Fruit fly (Drosophila melanogaster) whole organism, embryonic: ENCODE data around the gene pHCl-1.
A peak's percentile ranks its signal among the peaks of the same experiment; 100 is the strongest.

Experiments used
- Ada2b ChIP-seq: fragments of 200-800 bp; sonication (Bioruptor generic); IDR thresholded peaks from 2 replicates; pipeline ENCODE4 v1.3.6; 2022; ENCODE audit warnings: missing biosample characterization, missing genetic modification characterization
- CG10321 ChIP-seq: fragments of 200-800 bp; sonication (Bioruptor generic); IDR thresholded peaks from 2 replicates; pipeline ENCODE4 v1.3.6; 2022; ENCODE audit warnings: missing biosample characterization, missing genetic modification characterization
- CG10462 ChIP-seq: fragments of 200-800 bp; sonication (Bioruptor generic); optimal IDR thresholded peaks from 2 replicates; lab custom pipeline; 2016; ENCODE audit warnings: missing biosample characterization, missing genetic modification characterization
- CG13775 ChIP-seq: fragments of 200-800 bp; sonication (Bioruptor generic); optimal IDR thresholded peaks from 3 replicates; lab custom pipeline; 2017; ENCODE audit warnings: missing biosample characterization, mild to moderate bottlenecking, missing genetic modification characterization
- CG13894 ChIP-seq: fragments of 200-800 bp; sonication (Bioruptor generic); optimal IDR thresholded peaks from 3 replicates; lab custom pipeline; 2018; ENCODE audit warnings: missing biosample characterization, mild to moderate bottlenecking, missing genetic modification characterization, moderate library complexity
- CG14441 ChIP-seq: fragments of 200-800 bp; sonication (Bioruptor generic); IDR thresholded peaks from 2 replicates; pipeline ENCODE4 v1.3.6; 2022; ENCODE audit warnings: missing biosample characterization, missing genetic modification characterization
- CG1602 ChIP-seq: fragments of 200-800 bp; sonication (Bioruptor generic); optimal IDR thresholded peaks from 3 replicates; lab custom pipeline; 2016; ENCODE audit warnings: missing biosample characterization, missing genetic modification characterization
- CG17186 ChIP-seq: fragments of 200-800 bp; sonication (Bioruptor generic); optimal IDR thresholded peaks from 3 replicates; lab custom pipeline; 2017; ENCODE audit warnings: missing biosample characterization, missing genetic modification reagents, missing genetic modification characterization
- CG17361 ChIP-seq: fragments of 200-800 bp; sonication (Bioruptor generic); IDR thresholded peaks from 3 replicates; pipeline ENCODE4 v1.3.6; 2022; ENCODE audit warnings: missing biosample characterization, missing genetic modification characterization
- CG17385 ChIP-seq: fragments of 200-800 bp; sonication (Bioruptor generic); optimal IDR thresholded peaks from 3 replicates; lab custom pipeline; 2018; ENCODE audit warnings: missing biosample characterization, mild to moderate bottlenecking, missing genetic modification characterization
- CG17912 ChIP-seq: fragments of 200-800 bp; sonication (Bioruptor generic); optimal IDR thresholded peaks from 2 replicates; lab custom pipeline; 2018; ENCODE audit warnings: missing biosample characterization, mild to moderate bottlenecking, missing genetic modification characterization
- CG1832 ChIP-seq: fragments of 200-800 bp; sonication (Bioruptor generic); optimal IDR thresholded peaks from 2 replicates; lab custom pipeline; 2017; ENCODE audit warnings: missing biosample characterization, mild to moderate bottlenecking, missing genetic modification characterization, inconsistent platforms
- CG2120 ChIP-seq: fragments of 200-800 bp; sonication (Bioruptor generic); optimal IDR thresholded peaks from 3 replicates; lab custom pipeline; 2016; ENCODE audit warnings: missing biosample characterization, missing genetic modification characterization
- CG2199 ChIP-seq: fragments of 200-800 bp; sonication (Bioruptor generic); IDR thresholded peaks from 3 replicates; pipeline ENCODE4 v1.3.6; 2022; ENCODE audit warnings: missing biosample characterization, missing genetic modification characterization
- CG2875 ChIP-seq: fragments of 200-800 bp; sonication (Bioruptor generic); optimal IDR thresholded peaks from 2 replicates; lab custom pipeline; 2017; ENCODE audit warnings: missing biosample characterization, mild to moderate bottlenecking, missing genetic modification characterization, missing genetic modification reagents
- CG3065 ChIP-seq: fragments of 200-800 bp; sonication (Bioruptor generic); optimal IDR thresholded peaks from 2 replicates; lab custom pipeline; 2016; ENCODE audit warnings: missing biosample characterization, missing genetic modification characterization
- CG32767 ChIP-seq: fragments of 200-800 bp; sonication (Bioruptor generic); IDR thresholded peaks from 2 replicates; pipeline ENCODE4 v1.3.6; 2022; ENCODE audit warnings: missing biosample characterization, missing genetic modification characterization
- CG34376 ChIP-seq: fragments of 200-800 bp; sonication (Bioruptor generic); optimal IDR thresholded peaks from 2 replicates; lab custom pipeline; 2018; ENCODE audit warnings: missing biosample characterization, mild to moderate bottlenecking, missing genetic modification characterization
- CG4617 ChIP-seq: fragments of 200-800 bp; sonication (Bioruptor generic); optimal IDR thresholded peaks from 3 replicates; lab custom pipeline; 2016; ENCODE audit warnings: missing biosample characterization, missing genetic modification characterization, borderline replicate concordance
- CG7963 ChIP-seq: fragments of 200-800 bp; sonication (Bioruptor generic); IDR thresholded peaks from 3 replicates; pipeline ENCODE4 v1.3.6; 2022; ENCODE audit warnings: missing biosample characterization, missing genetic modification characterization; ENCODE audit not compliant: partially characterized antibody
- HmgD ChIP-seq: fragments of 200-800 bp; sonication (Bioruptor generic); optimal IDR thresholded peaks from 3 replicates; lab custom pipeline; 2016; ENCODE audit warnings: missing biosample characterization, missing genetic modification characterization
- Hmx ChIP-seq: fragments of 200-800 bp; sonication (Bioruptor generic); optimal IDR thresholded peaks from 2 replicates; lab custom pipeline; 2016; ENCODE audit warnings: missing biosample characterization, missing genetic modification characterization
- Hsf ChIP-seq: fragments of 200-800 bp; sonication (Bioruptor generic); optimal IDR thresholded peaks from 3 replicates; lab custom pipeline; 2016; ENCODE audit warnings: missing biosample characterization, missing genetic modification characterization
- Lpt ChIP-seq: fragments of >200 bp; optimal IDR thresholded peaks from 2 replicates; lab custom pipeline; 2018; ENCODE audit warnings: missing biosample characterization, missing genetic modification characterization
- Neu2 ChIP-seq: fragments of 200-800 bp; sonication (Bioruptor generic); optimal IDR thresholded peaks from 3 replicates; lab custom pipeline; 2016; ENCODE audit warnings: missing biosample characterization, missing genetic modification characterization, borderline replicate concordance
- Nf-YB ChIP-seq: fragments of 200-800 bp; sonication (Bioruptor generic); optimal IDR thresholded peaks from 3 replicates; lab custom pipeline; 2019; ENCODE audit warnings: missing biosample characterization, mild to moderate bottlenecking, missing genetic modification characterization, moderate library complexity
- Nf-YC ChIP-seq: fragments of 200-800 bp; optimal IDR thresholded peaks from 3 replicates; lab custom pipeline; 2019; ENCODE audit warnings: missing biosample characterization, mild to moderate bottlenecking, missing genetic modification characterization, moderate library complexity
- Usf ChIP-seq: fragments of 200-800 bp; sonication (Bioruptor generic); optimal IDR thresholded peaks from 2 replicates; lab custom pipeline; 2017; ENCODE audit warnings: missing genotype, missing biosample characterization, missing genetic modification characterization
- Vsx1 ChIP-seq: fragments of 200-800 bp; sonication (Bioruptor generic); optimal IDR thresholded peaks from 2 replicates; lab custom pipeline; 2017; ENCODE audit warnings: missing biosample characterization, mild to moderate bottlenecking, missing genetic modification characterization, missing genetic modification reagents
- ab ChIP-seq: fragments of 200-800 bp; sonication (Bioruptor generic); optimal IDR thresholded peaks from 2 replicates; lab custom pipeline; 2016; ENCODE audit warnings: missing biosample characterization, missing genetic modification characterization
- ash1 ChIP-seq: fragments of 200-800 bp; sonication (Bioruptor generic); optimal IDR thresholded peaks from 2 replicates; lab custom pipeline; 2018; ENCODE audit warnings: missing biosample characterization, mild to moderate bottlenecking, missing genetic modification characterization
- btn ChIP-seq: fragments of 200-800 bp; sonication (Bioruptor generic); optimal IDR thresholded peaks from 2 replicates; lab custom pipeline; 2016; ENCODE audit warnings: missing biosample characterization, missing genetic modification characterization
- corto ChIP-seq: fragments of 200-800 bp; sonication (Bioruptor generic); optimal IDR thresholded peaks from 2 replicates; lab custom pipeline; 2016; ENCODE audit warnings: missing biosample characterization, mild to moderate bottlenecking, missing genetic modification characterization, moderate library complexity
- crol ChIP-seq: fragments of 200-800 bp; sonication (Bioruptor generic); IDR thresholded peaks from 2 replicates; pipeline ENCODE4 v1.3.6; 2022; ENCODE audit warnings: missing biosample characterization, missing genetic modification characterization
- eyg ChIP-seq: fragments of 200-800 bp; sonication (Bioruptor generic); optimal IDR thresholded peaks from 3 replicates; lab custom pipeline; 2016; ENCODE audit warnings: missing biosample characterization, missing genetic modification characterization
- fu2 ChIP-seq: fragments of 200-800 bp; sonication (Bioruptor generic); optimal IDR thresholded peaks from 2 replicates; lab custom pipeline; 2016; ENCODE audit warnings: missing biosample characterization, missing genetic modification characterization
- gcm2 ChIP-seq: fragments of 200-800 bp; sonication (Bioruptor generic); optimal IDR thresholded peaks from 2 replicates; lab custom pipeline; 2016; ENCODE audit warnings: missing biosample characterization, missing genetic modification characterization
- gfzf ChIP-seq: fragments of 200-800 bp; sonication (Bioruptor generic); optimal IDR thresholded peaks from 2 replicates; lab custom pipeline; 2016; ENCODE audit warnings: missing biosample characterization, mild to moderate bottlenecking, missing genetic modification characterization, moderate library complexity
- hbn ChIP-seq: fragments of 200-800 bp; sonication (Bioruptor generic); IDR thresholded peaks from 2 replicates; pipeline ENCODE4 v1.3.6; 2022; ENCODE audit warnings: missing biosample characterization, missing genetic modification characterization; ENCODE audit not compliant: partially characterized antibody
- jing ChIP-seq: fragments of 200-800 bp; sonication (Bioruptor generic); optimal IDR thresholded peaks from 2 replicates; lab custom pipeline; 2018; ENCODE audit warnings: missing biosample characterization, mild to moderate bottlenecking, missing genetic modification characterization
- kni ChIP-seq: fragments of 200-800 bp; sonication (Bioruptor generic); optimal IDR thresholded peaks from 3 replicates; lab custom pipeline; 2017; ENCODE audit warnings: mild to moderate bottlenecking, missing biosample characterization, missing genetic modification reagents, missing genetic modification characterization
- knrl ChIP-seq: fragments of 200-800 bp; sonication (Bioruptor generic); IDR thresholded peaks from 3 replicates; pipeline ENCODE4 v1.3.6; 2022; ENCODE audit warnings: missing biosample characterization, missing genetic modification characterization; ENCODE audit not compliant: partially characterized antibody
- lbe ChIP-seq: fragments of 200-800 bp; sonication (Bioruptor generic); optimal IDR thresholded peaks from 2 replicates; lab custom pipeline; 2016; ENCODE audit warnings: missing biosample characterization, mild to moderate bottlenecking, missing genetic modification characterization
- lmd ChIP-seq: fragments of 200-800 bp; sonication (Bioruptor generic); IDR thresholded peaks from 2 replicates; pipeline ENCODE4 v1.3.6; 2022; ENCODE audit warnings: missing biosample characterization, missing genetic modification characterization
- lov ChIP-seq, 2 experiments: fragments of 200-800 bp in 1 of 2; fragments of >200 bp in 1 of 2; sonication (Bioruptor generic) in 1 of 2; IDR thresholded peaks in 1 of 2; optimal IDR thresholded peaks in 1 of 2; 2 replicates in 1 of 2; 3 replicates in 1 of 2; pipeline versions ENCODE4 v1.3.6 to Lab custom; 2017 to 2022; ENCODE audit warnings: missing biosample characterization in 1 of 2, missing genetic modification characterization in 1 of 2
- pros ChIP-seq: fragments of 200-800 bp; sonication (Bioruptor generic); optimal IDR thresholded peaks from 3 replicates; lab custom pipeline; 2019; ENCODE audit warnings: missing biosample characterization, mild to moderate bottlenecking, missing genetic modification characterization, moderate library complexity
- psq ChIP-seq: fragments of 200-800 bp; sonication (Bioruptor generic); optimal IDR thresholded peaks from 2 replicates; lab custom pipeline; 2017; ENCODE audit warnings: missing biosample characterization, missing genetic modification characterization
- pum ChIP-seq: fragments of 200-800 bp; sonication (Bioruptor generic); optimal IDR thresholded peaks from 2 replicates; lab custom pipeline; 2016; ENCODE audit warnings: missing biosample characterization, missing genetic modification characterization
- row ChIP-seq: fragments of 200-800 bp; sonication (Bioruptor generic); IDR thresholded peaks from 3 replicates; pipeline ENCODE4 v1.3.6; 2022; ENCODE audit warnings: missing biosample characterization, missing genetic modification characterization
- run ChIP-seq: fragments of 200-800 bp; sonication (Bioruptor generic); optimal IDR thresholded peaks from 3 replicates; lab custom pipeline; 2018; ENCODE audit warnings: missing biosample characterization, mild to moderate bottlenecking, missing genetic modification characterization
- tgo ChIP-seq: fragments of 200-800 bp; sonication (Bioruptor generic); IDR thresholded peaks from 3 replicates; pipeline ENCODE4 v1.3.6; 2022; ENCODE audit warnings: missing biosample characterization, missing genetic modification characterization

Gene pHCl-1

dm6 chr3L:15923352-15923751, 24.5 kb upstream of the pHCl-1 start (continued):
- TF ChIP-seq row (GFP tag; lab: Robert Waterston, UW), result peak; percentile 71
- TF ChIP-seq CG17912 (GFP tag; lab: Kevin White, UChicago), result no peak
- TF ChIP-seq hbn (GFP tag; lab: Robert Waterston, UW), result no peak
- no peak for TF ChIP-seq psq (GFP tag; lab: Kevin White, UChicago)
- TF ChIP-seq Vsx1 (GFP tag; lab: Kevin White, UChicago), result no peak
- 0 out of 2 replicates have a peak, but pooled peaks have one; percentile 19 for TF ChIP-seq CG32767 (GFP tag; lab: Robert Waterston, UW)
- no peak for TF ChIP-seq CG1832 (GFP tag; lab: Kevin White, UChicago)
- TF ChIP-seq pros (GFP tag; lab: Kevin White, UChicago), result no peak
- TF ChIP-seq Nf-YB (GFP tag; lab: Kevin White, UChicago), result peak; percentile 8
- TF ChIP-seq ab (GFP tag; lab: Kevin White, UChicago), result no peak
- TF ChIP-seq CG1602 (GFP tag; lab: Kevin White, UChicago), result peak; percentile 18
- no peak for TF ChIP-seq CG2875
- TF ChIP-seq Hmx (GFP tag; lab: Kevin White, UChicago), result no peak
- TF ChIP-seq lmd, result no peak
- no peak for TF ChIP-seq CG14441 (GFP tag; lab: Robert Waterston, UW)
- TF ChIP-seq HmgD (GFP tag; lab: Kevin White, UChicago), result no peak
- no peak for TF ChIP-seq jing
- no peak for TF ChIP-seq kni (GFP tag; lab: Kevin White, UChicago)
- no peak for TF ChIP-seq lov (optimal IDR thresholded peaks at IDR 0.05; lab: Kevin White, UChicago)
- TF ChIP-seq lov (GFP tag; IDR thresholded peaks at IDR 0.05; lab: Robert Waterston, UW), result no peak
- peak; percentile 60 for TF ChIP-seq CG2120 (GFP tag; lab: Kevin White, UChicago)
- TF ChIP-seq CG7963, result no peak
- no peak for TF ChIP-seq CG17186 (GFP tag; lab: Kevin White, UChicago)
- TF ChIP-seq CG17361, result peak; percentile 45; the same call in 1 of the 3 replicates
- TF ChIP-seq Neu2 (GFP tag; lab: Kevin White, UChicago), result no peak
- TF ChIP-seq Hsf, result peak; percentile 22
- TF ChIP-seq knrl (GFP tag; lab: Robert Waterston, UW), result no peak
- no peak for TF ChIP-seq CG3065 (GFP tag; lab: Kevin White, UChicago)
- TF ChIP-seq CG13894, result peak; percentile 35
- TF ChIP-seq CG13775 (GFP tag; lab: Kevin White, UChicago), result no peak
- TF ChIP-seq CG10321 (GFP tag; lab: Robert Waterston, UW), result no peak
- no peak for TF ChIP-seq ash1 (GFP tag; lab: Kevin White, UChicago)
- TF ChIP-seq crol, result no peak
- TF ChIP-seq eyg (GFP tag; lab: Kevin White, UChicago), result no peak
- TF ChIP-seq CG4617, result no peak
- no peak for TF ChIP-seq lbe (GFP tag; lab: Kevin White, UChicago)
- no peak for TF ChIP-seq pum
- no peak for TF ChIP-seq CG10462 (GFP tag; lab: Kevin White, UChicago)
- TF ChIP-seq gcm2 (GFP tag; lab: Kevin White, UChicago), result no peak
- TF ChIP-seq corto (GFP tag; lab: Kevin White, UChicago), result no peak
- no peak for TF ChIP-seq run (tag; lab: Kevin White, UChicago)
- TF ChIP-seq Nf-YC (tag; lab: Kevin White, UChicago), result no peak
- TF ChIP-seq gfzf (GFP tag; lab: Kevin White, UChicago), result no peak
- peak; percentile 38 for TF ChIP-seq Ada2b
- no peak for TF ChIP-seq fu2 (GFP tag; lab: Kevin White, UChicago)
- no peak for TF ChIP-seq btn
- TF ChIP-seq Lpt (GFP tag; lab: Kevin White, UChicago), result no peak
- TF ChIP-seq Usf (GFP tag; lab: Kevin White, UChicago), result no peak
- no peak for TF ChIP-seq CG2199 (GFP tag; lab: Robert Waterston, UW)
- no peak for TF ChIP-seq CG34376 (GFP tag; lab: Kevin White, UChicago)
- peak; percentile 31; the same call in 1 of the 3 replicates for TF ChIP-seq tgo
- peak; percentile 36 for TF ChIP-seq CG17385 (GFP tag; lab: Kevin White, UChicago)
